Worm (Caenorhabditis elegans) whole organism, L4 larva: ENCODE data around the gene ZK829.3.
A peak's percentile ranks its signal among the peaks of the same experiment; 100 is the strongest.

Experiments used
- F10B5.3 ChIP-seq: sonication (generic microtip); optimal IDR thresholded peaks from 2 replicates; lab custom pipeline; 2016; ENCODE audit warnings: mild to moderate bottlenecking, missing genetic modification characterization, missing compliant biosample characterization
- F37D6.2 ChIP-seq: sonication (generic microtip); optimal IDR thresholded peaks from 2 replicates; lab custom pipeline; 2016; ENCODE audit warnings: mild to moderate bottlenecking, missing genetic modification characterization, missing compliant biosample characterization
- F44E2.7 ChIP-seq: fragments of 200-800 bp; sonication (Bioruptor generic); IDR thresholded peaks from 2 replicates; pipeline ENCODE4 v2.1.2; 2022; ENCODE audit warnings: missing genetic modification characterization, missing compliant biosample characterization
- F49E8.2 ChIP-seq: sonication (generic microtip); optimal IDR thresholded peaks from 2 replicates; lab custom pipeline; 2016; ENCODE audit warnings: missing compliant biosample characterization, mild to moderate bottlenecking, missing genetic modification characterization, borderline replicate concordance
- R02D3.7 ChIP-seq: fragments of 150-350 bp; sonication (generic microtip); optimal IDR thresholded peaks from 3 replicates; lab custom pipeline; 2014; ENCODE audit warnings: missing biosample characterization, missing genetic modification characterization
- T20F7.1 ChIP-seq: fragments of 200-800 bp; sonication (Bioruptor generic); optimal IDR thresholded peaks from 2 replicates; lab custom pipeline; 2018; ENCODE audit warnings: mild to moderate bottlenecking, missing genetic modification characterization, missing compliant biosample characterization
- T26A8.4 ChIP-seq: fragments of 200-800 bp; sonication (Bioruptor generic); IDR thresholded peaks from 2 replicates; pipeline ENCODE4 v1.3.6; 2022; ENCODE audit warnings: missing genetic modification characterization, missing compliant biosample characterization
- Y75B8A.6 ChIP-seq: fragments of 200-800 bp; sonication (Bioruptor generic); IDR thresholded peaks from 2 replicates; pipeline ENCODE4 v1.3.6; 2022; ENCODE audit warnings: missing genetic modification reagents, missing genetic modification characterization, missing compliant biosample characterization
- ZK546.5 ChIP-seq, 2 experiments: sonication (generic microtip); optimal IDR thresholded peaks; 2 replicates each; lab custom pipeline; 2017; ENCODE audit warnings: missing biosample characterization in 2 of 2, missing genetic modification characterization in 2 of 2
- ama-1 ChIP-seq: fragments of 150-350 bp; optimal IDR thresholded peaks from 2 replicates; lab custom pipeline; 2014; ENCODE audit warnings: inconsistent platforms, mixed read lengths
- arid-1 ChIP-seq: fragments of 200-800 bp; sonication (Bioruptor generic); conservative IDR thresholded peaks from 2 replicates; pipeline ENCODE4 v1.3.6; 2022; ENCODE audit warnings: missing genetic modification reagents, missing genetic modification characterization, missing compliant biosample characterization
- ceh-32 ChIP-seq: sonication (generic microtip); optimal IDR thresholded peaks from 2 replicates; lab custom pipeline; 2016; ENCODE audit warnings: mild to moderate bottlenecking, missing genetic modification characterization, missing compliant biosample characterization; ENCODE audit not compliant: poor library complexity
- ceh-44 ChIP-seq: fragments of 200-800 bp; sonication (Bioruptor generic); IDR thresholded peaks from 2 replicates; pipeline ENCODE4 v1.3.6; 2022; ENCODE audit warnings: missing genetic modification reagents, missing genetic modification characterization, missing compliant biosample characterization
- ceh-82 ChIP-seq: sonication (generic microtip); optimal IDR thresholded peaks from 2 replicates; lab custom pipeline; 2017; ENCODE audit warnings: missing biosample characterization, missing genetic modification characterization
- ctbp-1 ChIP-seq: fragments of 200-800 bp; sonication (Bioruptor generic); IDR thresholded peaks from 2 replicates; pipeline ENCODE4 v1.3.6; 2022; ENCODE audit warnings: missing genetic modification reagents, missing genetic modification characterization, missing compliant biosample characterization
- daf-16 ChIP-seq, 3 experiments: sonication (generic microtip); optimal IDR thresholded peaks; 2 replicates each; lab custom pipeline; 2016 to 2017; ENCODE audit warnings: missing genetic modification characterization in 3 of 3, missing genetic modification reagents in 3 of 3, mild to moderate bottlenecking in 2 of 3, missing compliant biosample characterization in 2 of 3, missing biosample characterization in 1 of 3, moderate library complexity in 1 of 3
- dmd-6 ChIP-seq: fragments of 200-800 bp; sonication (Bioruptor generic); IDR thresholded peaks from 2 replicates; pipeline ENCODE4 v1.3.6; 2022; ENCODE audit warnings: missing genetic modification reagents, missing genetic modification characterization, missing compliant biosample characterization
- dpl-1 ChIP-seq: fragments of 150-350 bp; optimal IDR thresholded peaks from 2 replicates; lab custom pipeline; 2014; ENCODE audit warnings: missing biosample characterization, missing genetic modification reagents, missing genetic modification characterization
- duxl-1 ChIP-seq: sonication (generic microtip); optimal IDR thresholded peaks from 2 replicates; lab custom pipeline; 2016; ENCODE audit warnings: mild to moderate bottlenecking, missing genetic modification characterization, moderate library complexity, missing compliant biosample characterization; ENCODE audit not compliant: poor library complexity
- dve-1 ChIP-seq: sonication (generic microtip); optimal IDR thresholded peaks from 2 replicates; lab custom pipeline; 2017; ENCODE audit warnings: antibody characterized with exemption, mild to moderate bottlenecking, missing genetic modification characterization, missing compliant biosample characterization; ENCODE audit not compliant: insufficient read depth
- fos-1 ChIP-seq: fragments of 150-350 bp; optimal IDR thresholded peaks from 2 replicates; lab custom pipeline; 2014; ENCODE audit warnings: missing biosample characterization, missing genetic modification characterization
- hif-1 ChIP-seq, 2 experiments: sonication (generic microtip); optimal IDR thresholded peaks; 2 replicates each; lab custom pipeline; 2016 to 2017; ENCODE audit warnings: missing compliant biosample characterization in 2 of 2, missing genetic modification characterization in 2 of 2, missing genetic modification reagents in 2 of 2, missing genotype in 2 of 2, mild to moderate bottlenecking in 1 of 2
- hlh-11 ChIP-seq: fragments of 200-800 bp; sonication (Bioruptor generic); optimal IDR thresholded peaks from 2 replicates; lab custom pipeline; 2018; ENCODE audit warnings: mild to moderate bottlenecking, missing genetic modification characterization, missing compliant biosample characterization
- hlh-30 ChIP-seq: sonication (generic microtip); optimal IDR thresholded peaks from 2 replicates; lab custom pipeline; 2017; ENCODE audit warnings: antibody characterized with exemption, mild to moderate bottlenecking, missing genetic modification characterization, missing compliant biosample characterization; ENCODE audit not compliant: insufficient read depth
- jun-1 ChIP-seq: fragments of 150-350 bp; optimal IDR thresholded peaks from 2 replicates; lab custom pipeline; 2014; ENCODE audit warnings: missing biosample characterization, missing genetic modification reagents, missing genetic modification characterization
- lim-7 ChIP-seq: fragments of 200-800 bp; sonication (Bioruptor generic); IDR thresholded peaks from 2 replicates; pipeline ENCODE4 v1.3.6; 2022; ENCODE audit warnings: missing genetic modification characterization, missing compliant biosample characterization
- lsy-2 ChIP-seq, 2 experiments: fragments of 150-350 bp in 1 of 2; sonication (generic microtip) in 1 of 2; optimal IDR thresholded peaks; 2 replicates each; lab custom pipeline; 2014 to 2017; ENCODE audit warnings: missing biosample characterization in 2 of 2, missing genetic modification characterization in 2 of 2
- madf-9 ChIP-seq: fragments of 200-800 bp; sonication (Bioruptor generic); conservative IDR thresholded peaks from 2 replicates; pipeline ENCODE4 v1.3.6; 2022; ENCODE audit warnings: missing genetic modification reagents, missing genetic modification characterization, missing compliant biosample characterization
- mdl-1 ChIP-seq, 2 experiments: fragments of 150-350 bp in 1 of 2; sonication (generic microtip) in 1 of 2; optimal IDR thresholded peaks; 2 replicates each; lab custom pipeline; 2014 to 2017; ENCODE audit warnings: missing biosample characterization in 2 of 2, missing genetic modification characterization in 2 of 2
- mdt-29 ChIP-seq: fragments of 200-800 bp; sonication (Bioruptor generic); IDR thresholded peaks from 2 replicates; pipeline ENCODE4 v1.3.6; 2022; ENCODE audit warnings: missing genetic modification reagents, missing genetic modification characterization, missing compliant biosample characterization
- mes-2 ChIP-seq: sonication (generic microtip); optimal IDR thresholded peaks from 2 replicates; lab custom pipeline; 2016; ENCODE audit warnings: missing genotype, mild to moderate bottlenecking, missing genetic modification characterization, missing compliant biosample characterization; ENCODE audit not compliant: poor library complexity, severe bottlenecking
- mxl-2 ChIP-seq: fragments of 200-800 bp; sonication (Bioruptor generic); conservative IDR thresholded peaks from 2 replicates; pipeline ENCODE4 v1.3.6; 2022; ENCODE audit warnings: missing genetic modification reagents, missing genetic modification characterization, missing compliant biosample characterization
- mxl-3 ChIP-seq: fragments of 200-800 bp; sonication (Bioruptor generic); optimal IDR thresholded peaks from 2 replicates; lab custom pipeline; 2018; ENCODE audit warnings: mild to moderate bottlenecking, missing genetic modification characterization, missing compliant biosample characterization
- nhr-11 ChIP-seq: fragments of 150-350 bp; optimal IDR thresholded peaks from 2 replicates; lab custom pipeline; 2014; ENCODE audit warnings: missing biosample characterization, missing genetic modification characterization
- nhr-28 ChIP-seq: fragments of 150-350 bp; optimal IDR thresholded peaks from 2 replicates; lab custom pipeline; 2014; ENCODE audit warnings: missing biosample characterization, missing genetic modification characterization
- nhr-48 ChIP-seq: sonication (generic microtip); optimal IDR thresholded peaks from 2 replicates; lab custom pipeline; 2016; ENCODE audit warnings: mild to moderate bottlenecking, missing genetic modification characterization, missing compliant biosample characterization
- nhr-6 ChIP-seq: fragments of 150-350 bp; optimal IDR thresholded peaks from 2 replicates; lab custom pipeline; 2014; ENCODE audit warnings: missing biosample characterization, missing genetic modification characterization
- nhr-76 ChIP-seq: fragments of 150-350 bp; optimal IDR thresholded peaks from 2 replicates; lab custom pipeline; 2014; ENCODE audit warnings: missing biosample characterization, missing genetic modification characterization
- nhr-77 ChIP-seq: fragments of 150-350 bp; optimal IDR thresholded peaks from 2 replicates; lab custom pipeline; 2014; ENCODE audit warnings: missing biosample characterization, missing genetic modification characterization
- php-3 ChIP-seq: fragments of 200-800 bp; sonication (Bioruptor generic); IDR thresholded peaks from 2 replicates; pipeline ENCODE4 v1.3.6; 2022; ENCODE audit warnings: missing genetic modification reagents, missing genetic modification characterization, missing compliant biosample characterization
- rbr-2 ChIP-seq: sonication (generic microtip); optimal IDR thresholded peaks from 2 replicates; lab custom pipeline; 2016; ENCODE audit warnings: missing genotype, missing genetic modification characterization, missing compliant biosample characterization
- snpc-1.2 ChIP-seq: fragments of 200-800 bp; sonication (Bioruptor generic); IDR thresholded peaks from 2 replicates; pipeline ENCODE4 v1.3.6; 2022; ENCODE audit warnings: missing genetic modification reagents, missing genetic modification characterization, missing compliant biosample characterization
- unc-62 ChIP-seq, 3 experiments: fragments of 150-350 bp in 1 of 3; sonication (generic microtip); optimal IDR thresholded peaks in 2 of 3; peaks in 1 of 3; 1 replicate in 1 of 3; 2 replicates in 2 of 3; lab custom pipeline; 2014 to 2017; ENCODE audit warnings: missing biosample characterization in 3 of 3, missing genetic modification characterization in 3 of 3, missing genetic modification reagents in 3 of 3, missing genotype in 1 of 3
- zfp-2 ChIP-seq: sonication (generic microtip); optimal IDR thresholded peaks from 2 replicates; lab custom pipeline; 2016; ENCODE audit warnings: mild to moderate bottlenecking, missing genetic modification characterization, missing compliant biosample characterization
- zip-2 ChIP-seq: fragments of 150-350 bp; optimal IDR thresholded peaks from 2 replicates; lab custom pipeline; 2014; ENCODE audit warnings: missing biosample characterization, missing genetic modification characterization
- ztf-7 ChIP-seq: fragments of 150-350 bp; optimal IDR thresholded peaks from 2 replicates; lab custom pipeline; 2014; ENCODE audit warnings: missing biosample characterization, missing genetic modification characterization

Gene ZK829.3

ce11 chrIV:11965327-11965726 is 19.8 kb upstream of the ZK829.3 start, which contains the start of gene srj-1:
srj-1 (minus strand) TSS chrIV:11965427.
- TF ChIP-seq duxl-1 (no peak), ZK546.5 (tag; optimal IDR thresholded peaks at IDR 0.05; lab: Kevin White, UChicago) (no peak), ctbp-1 (GFP tag; lab: Robert Waterston, UW) (no peak), dmd-6 (GFP tag; lab: Robert Waterston, UW) (no peak), nhr-77 (no peak), nhr-76 (tag; lab: Kevin White, UChicago) (no peak), F49E8.2 (no peak), F37D6.2 (tag; lab: Kevin White, UChicago) (no peak), nhr-11 (peak; percentile 55), unc-62 (GFP tag; optimal IDR thresholded peaks at IDR 0.05 in 1 of 2; lab: Kevin White, UChicago) (peak in 1 of 2 experiments; percentile 33), unc-62 (tag; optimal IDR thresholded peaks at IDR 0.05; lab: Kevin White, UChicago) (no peak), ama-1 (lab: Kevin White, UChicago) (no peak), ceh-82 (tag; lab: Kevin White, UChicago) (no peak), dpl-1 (GFP tag; lab: Kevin White, UChicago) (no peak), madf-9 (GFP tag; lab: Robert Waterston, UW) (no peak), php-3 (no peak), R02D3.7 (tag; lab: Kevin White, UChicago) (no peak)

DNA sequence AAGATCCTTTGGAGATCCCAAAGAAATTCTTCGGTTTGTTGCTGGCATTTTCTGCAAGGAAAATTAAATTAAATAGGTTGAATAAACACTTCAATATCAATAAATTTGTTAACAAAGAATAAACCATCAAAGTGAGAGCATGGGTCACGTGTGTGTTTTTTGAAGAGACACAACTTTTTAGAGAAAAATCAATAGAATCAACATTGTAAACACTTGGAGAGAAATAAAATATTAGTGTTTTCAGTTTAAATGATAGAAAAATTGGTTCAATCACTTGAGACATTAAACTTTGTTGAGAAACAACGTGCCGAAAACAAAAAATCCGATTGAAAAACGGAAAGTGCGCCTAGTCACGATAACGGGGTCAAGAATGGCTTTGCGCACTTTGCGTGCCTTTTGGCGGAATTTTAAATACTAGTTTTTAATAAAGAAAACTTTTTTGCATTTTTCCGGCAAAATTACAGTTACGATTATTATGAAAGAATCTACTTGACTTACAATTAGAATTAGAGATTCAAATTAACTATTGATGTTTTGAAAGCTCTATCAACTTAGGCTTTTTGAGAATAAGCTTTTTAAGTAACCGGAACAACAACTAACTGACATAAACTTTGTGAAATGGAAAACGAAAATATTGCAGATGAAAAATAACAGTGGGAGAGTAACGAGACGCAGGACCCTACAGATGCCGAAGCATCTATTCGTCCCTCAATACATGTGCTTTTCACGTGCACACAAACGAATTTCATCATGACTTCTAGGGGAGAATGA is 16.1 kb upstream of the ZK829.3 start, which contains the start of gene ZK829.7:
ZK829.7 (minus strand) TSS at position 51 of the 771 bp plus-strand sequence.
- TF ChIP-seq mxl-2 = peak; percentile 99
- TF ChIP-seq hlh-30 (tag; lab: Kevin White, UChicago) = peak; percentile 55
- no peak for TF ChIP-seq mes-2 (tag; lab: Kevin White, UChicago)
- peak; percentile 52; the same call in 1 of the 2 replicates for TF ChIP-seq T26A8.4 (GFP tag; lab: Robert Waterston, UW)
- TF ChIP-seq mxl-3 (GFP tag; lab: Kevin White, UChicago) = no peak
- TF ChIP-seq rbr-2 (tag; lab: Kevin White, UChicago) = peak; percentile 71
- no peak for TF ChIP-seq F44E2.7
- no peak for TF ChIP-seq ztf-7 (tag; lab: Kevin White, UChicago)
- TF ChIP-seq F10B5.3 (tag; lab: Kevin White, UChicago) = peak; percentile 12
- peak; percentile 44 for TF ChIP-seq jun-1 (tag; lab: Kevin White, UChicago)
- peak; percentile 33 for TF ChIP-seq dmd-6 (GFP tag; lab: Robert Waterston, UW)
- peak in 1 of 2 experiments; percentile 86 for TF ChIP-seq lsy-2 (tag; optimal IDR thresholded peaks at IDR 0.05; lab: Kevin White, UChicago)
- peak; percentile 54 for TF ChIP-seq hlh-11
- peak; percentile 43 for TF ChIP-seq F37D6.2 (tag; lab: Kevin White, UChicago)
- peak in 1 of 2 experiments; percentile 62 for TF ChIP-seq daf-16 (GFP tag; optimal IDR thresholded peaks at IDR 0.05; lab: Kevin White, UChicago)
- TF ChIP-seq daf-16 (tag; optimal IDR thresholded peaks at IDR 0.05; lab: Kevin White, UChicago) = no peak
- peak; percentile 95 for TF ChIP-seq dpl-1 (GFP tag; lab: Kevin White, UChicago)
- 0 out of 2 replicates have a peak, but pooled peaks have one; percentile 21 for TF ChIP-seq arid-1
- TF ChIP-seq lim-7 (GFP tag; lab: Robert Waterston, UW) = no peak
- peak; percentile 11 for TF ChIP-seq ceh-32 (tag; lab: Kevin White, UChicago)
- TF ChIP-seq T20F7.1 = peak; percentile 55
- peak; percentile 3 to 80 for TF ChIP-seq hif-1 (tag; optimal IDR thresholded peaks at IDR 0.05; lab: Kevin White, UChicago)
- TF ChIP-seq nhr-48 (tag; lab: Kevin White, UChicago) = peak; percentile 53
- TF ChIP-seq mdt-29 (GFP tag; lab: Robert Waterston, UW) = no peak
- TF ChIP-seq nhr-6 = peak; percentile 4
- no peak for TF ChIP-seq Y75B8A.6 (GFP tag; lab: Robert Waterston, UW)
- TF ChIP-seq snpc-1.2 (GFP tag; lab: Robert Waterston, UW) = peak; percentile 77
- peak; percentile 49 for TF ChIP-seq dve-1 (tag; lab: Kevin White, UChicago)
- no peak for TF ChIP-seq zfp-2 (tag; lab: Kevin White, UChicago)
- TF ChIP-seq nhr-28 (tag; lab: Kevin White, UChicago) = peak; percentile 57
- no peak for TF ChIP-seq zip-2 (tag; lab: Kevin White, UChicago)
- TF ChIP-seq fos-1 (tag; lab: Kevin White, UChicago) = no peak
- peak in 1 of 2 experiments; percentile 10 for TF ChIP-seq mdl-1 (tag; optimal IDR thresholded peaks at IDR 0.05; lab: Kevin White, UChicago)
- no peak for TF ChIP-seq ceh-44 (GFP tag; lab: Robert Waterston, UW)
- peak in 1 of 2 experiments; percentile 96 for TF ChIP-seq unc-62 (GFP tag; optimal IDR thresholded peaks at IDR 0.05 in 1 of 2; lab: Kevin White, UChicago)
- TF ChIP-seq unc-62 (tag; optimal IDR thresholded peaks at IDR 0.05; lab: Kevin White, UChicago) = no peak
- no peak for TF ChIP-seq madf-9 (GFP tag; lab: Robert Waterston, UW)
